Fruit fly (Drosophila melanogaster) whole organism, prepupa: ENCODE measurements around the gene CG42465.

Experiments used
- CG11762 ChIP-seq: fragments of 200-800 bp; sonication (Bioruptor generic); optimal IDR thresholded peaks from 3 replicates; lab custom pipeline; 2016; ENCODE audit warnings: missing biosample characterization, missing genetic modification characterization; ENCODE audit not compliant: insufficient read depth
- CG11902 ChIP-seq: fragments of 200-800 bp; sonication (Bioruptor generic); optimal IDR thresholded peaks from 3 replicates; lab custom pipeline; 2016; ENCODE audit warnings: missing biosample characterization, missing genetic modification characterization
- CG15336 ChIP-seq: fragments of 200-800 bp; sonication (Bioruptor generic); IDR thresholded peaks from 2 replicates; pipeline ENCODE4 v1.3.6; 2022; ENCODE audit warnings: missing biosample characterization, missing genetic modification characterization
- CG16779 ChIP-seq: fragments of 200-800 bp; sonication (Bioruptor generic); optimal IDR thresholded peaks from 3 replicates; lab custom pipeline; 2017; ENCODE audit warnings: missing biosample characterization, mild to moderate bottlenecking, missing genetic modification characterization
- CG34406 ChIP-seq: fragments of 200-800 bp; sonication (Bioruptor generic); optimal IDR thresholded peaks from 3 replicates; lab custom pipeline; 2016; ENCODE audit warnings: missing biosample characterization, missing genetic modification characterization
- CG8319 ChIP-seq: fragments of 200-800 bp; sonication (Bioruptor generic); optimal IDR thresholded peaks from 3 replicates; lab custom pipeline; 2016; ENCODE audit warnings: missing biosample characterization, missing genetic modification characterization
- Gug ChIP-seq: fragments of 200-800 bp; sonication (Bioruptor generic); IDR thresholded peaks from 2 replicates; pipeline ENCODE4 v1.3.6; 2022; ENCODE audit warnings: missing biosample characterization, missing genetic modification characterization
- Hr38 ChIP-seq: sonication (Bioruptor generic); optimal IDR thresholded peaks from 2 replicates; lab custom pipeline; 2016; ENCODE audit warnings: missing biosample characterization, missing genetic modification characterization
- Hr39 ChIP-seq: fragments of 200-800 bp; sonication (Bioruptor generic); optimal IDR thresholded peaks from 2 replicates; lab custom pipeline; 2016; ENCODE audit warnings: missing biosample characterization, missing genetic modification characterization
- eg ChIP-seq: fragments of 200-800 bp; sonication (Bioruptor generic); IDR thresholded peaks from 3 replicates; pipeline ENCODE4 v1.3.6; 2022; ENCODE audit warnings: missing biosample characterization, missing genetic modification characterization
- fkh ChIP-seq: fragments of 200-800 bp; sonication (Bioruptor generic); optimal IDR thresholded peaks from 3 replicates; lab custom pipeline; 2017; ENCODE audit warnings: missing biosample characterization, mild to moderate bottlenecking, missing genetic modification characterization, moderate library complexity

DNA sequence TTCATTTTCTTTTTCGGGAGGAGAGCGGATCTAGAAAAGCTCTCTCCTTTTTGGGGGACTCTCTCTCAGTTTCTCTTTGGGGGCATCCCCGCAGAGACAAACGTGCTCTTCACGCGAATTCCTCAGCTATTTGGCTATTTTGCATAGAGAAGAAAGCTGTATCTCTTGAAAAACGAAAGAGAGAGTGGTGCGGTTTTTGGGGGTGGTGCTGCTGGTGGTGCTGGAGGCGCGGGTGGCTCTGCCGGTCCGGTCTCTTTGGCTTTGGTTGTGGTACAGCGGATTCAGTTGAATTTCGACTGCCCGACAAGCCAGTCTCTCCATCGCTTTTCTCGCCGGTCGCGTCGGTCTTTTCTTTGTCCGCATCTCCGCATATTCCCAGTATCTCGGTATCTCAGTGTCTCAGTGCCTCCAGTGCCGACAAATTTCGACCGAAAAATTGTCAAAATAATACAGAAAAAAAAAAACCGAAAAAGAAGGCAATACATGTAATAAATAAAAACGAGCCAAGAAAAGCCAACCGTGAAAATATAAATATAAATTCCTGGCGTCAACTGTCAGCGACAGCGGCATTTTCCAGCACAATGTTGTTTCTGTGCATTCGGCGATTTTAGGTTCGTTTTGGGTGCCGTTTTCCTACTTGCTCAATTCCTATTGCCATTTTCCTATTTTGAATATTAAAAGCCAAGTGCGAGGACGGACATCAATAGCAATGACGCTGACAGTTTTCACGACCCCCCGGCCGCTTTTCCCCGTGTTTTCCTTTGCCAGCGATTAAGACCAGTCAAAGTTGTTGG is 30.4 kb downstream of the CG42465 start, which contains the start of gene CG10019:
- no peak for TF ChIP-seq Hr38
- TF ChIP-seq CG8319 (GFP tag; lab: Kevin White, UChicago): no peak
- no peak for TF ChIP-seq CG11762 (GFP tag; lab: Kevin White, UChicago)
- no peak for TF ChIP-seq Hr39 (GFP tag; lab: Kevin White, UChicago)
- TF ChIP-seq eg (GFP tag; lab: Robert Waterston, UW): peak; percentile 56; the same call in 1 of the 3 replicates
- no peak for TF ChIP-seq CG34406
- TF ChIP-seq CG16779: peak; percentile 25
- no peak for TF ChIP-seq fkh (GFP tag; lab: Kevin White, UChicago)
- no peak for TF ChIP-seq Gug (GFP tag; lab: Robert Waterston, UW)
- TF ChIP-seq CG11902 (GFP tag; lab: Kevin White, UChicago): no peak
- peak; percentile 31; the same call in 1 of the 2 replicates for TF ChIP-seq CG15336 (GFP tag; lab: Robert Waterston, UW)
